Worm (Caenorhabditis elegans) whole organism, L3 larva: ENCODE measurements around the gene C18D11.1.

Experiments used
- ceh-16 ChIP-seq: sonication (generic microtip); optimal IDR thresholded peaks from 2 replicates; lab custom pipeline; 2017; ENCODE audit warnings: missing biosample characterization, missing genetic modification characterization
- egl-27 ChIP-seq: sonication (generic microtip); optimal IDR thresholded peaks from 4 replicates; lab custom pipeline; 2017; ENCODE audit warnings: missing biosample characterization, missing genetic modification reagents, missing genetic modification characterization
- elt-3 ChIP-seq, 3 experiments: fragments of 150-350 bp in 1 of 3; sonication (generic microtip) in 2 of 3; optimal IDR thresholded peaks; 2 replicates in 2 of 3; 4 replicates in 1 of 3; lab custom pipeline; 2014 to 2017; ENCODE audit warnings: missing biosample characterization in 3 of 3, missing genetic modification characterization in 3 of 3
- fkh-10 ChIP-seq: sonication (generic microtip); optimal IDR thresholded peaks from 2 replicates; lab custom pipeline; 2017; ENCODE audit warnings: missing biosample characterization, missing genetic modification reagents, missing genetic modification characterization
- mdl-1 ChIP-seq: fragments of 150-350 bp; optimal IDR thresholded peaks from 2 replicates; lab custom pipeline; 2014; ENCODE audit warnings: missing biosample characterization, missing genetic modification characterization
- nhr-12 ChIP-seq: fragments of 150-350 bp; optimal IDR thresholded peaks from 2 replicates; lab custom pipeline; 2014; ENCODE audit warnings: missing biosample characterization, missing genetic modification characterization
- nhr-237 ChIP-seq: fragments of 150-350 bp; optimal IDR thresholded peaks from 2 replicates; lab custom pipeline; 2014; ENCODE audit warnings: missing biosample characterization, missing genetic modification characterization
- nhr-28 ChIP-seq: fragments of 150-350 bp; optimal IDR thresholded peaks from 2 replicates; lab custom pipeline; 2014; ENCODE audit warnings: missing biosample characterization, missing genetic modification characterization
- sea-2 ChIP-seq: fragments of 150-350 bp; sonication (generic microtip); optimal IDR thresholded peaks from 4 replicates; lab custom pipeline; 2014; ENCODE audit warnings: missing biosample characterization, missing genetic modification reagents, missing genetic modification characterization
- skn-1 ChIP-seq: fragments of 150-350 bp; optimal IDR thresholded peaks from 2 replicates; lab custom pipeline; 2014; ENCODE audit warnings: missing biosample characterization, missing genetic modification characterization
- snpc-4 ChIP-seq: fragments of 150-350 bp; optimal IDR thresholded peaks from 2 replicates; lab custom pipeline; 2014; ENCODE audit warnings: missing biosample characterization, missing genetic modification characterization

ce11 chrIII:11861123-11861522, 44.8 kb downstream of the C18D11.1 start:
- TF ChIP-seq egl-27 (tag; lab: Kevin White, UChicago): no peak
- TF ChIP-seq mdl-1: no peak
- no peak for TF ChIP-seq nhr-28 (tag; lab: Kevin White, UChicago)
- no peak for TF ChIP-seq sea-2 (GFP tag; lab: Kevin White, UChicago)
- TF ChIP-seq nhr-237 (tag; lab: Kevin White, UChicago): no peak
- TF ChIP-seq nhr-12: no peak
- TF ChIP-seq fkh-10: no peak
- TF ChIP-seq snpc-4: no peak
- TF ChIP-seq skn-1 (tag; lab: Kevin White, UChicago): no peak
- no peak for TF ChIP-seq elt-3 (tag; optimal IDR thresholded peaks at IDR 0.05; lab: Kevin White, UChicago)
- no peak for TF ChIP-seq ceh-16 (tag; lab: Kevin White, UChicago)
